Worm (Caenorhabditis elegans) whole organism, L2 larva: ENCODE results near the gene C56A3.5.

Experiments
- C34F6.9 ChIP-seq: fragments of 150-350 bp; optimal IDR thresholded peaks from 2 replicates; lab custom pipeline; 2014; ENCODE audit warnings: missing biosample characterization, missing genetic modification characterization
- F13H6.1 ChIP-seq: sonication (generic microtip); optimal IDR thresholded peaks from 2 replicates; lab custom pipeline; 2016; ENCODE audit warnings: missing genetic modification characterization, missing compliant biosample characterization
- R02D3.7 ChIP-seq: fragments of 150-350 bp; optimal IDR thresholded peaks from 2 replicates; lab custom pipeline; 2014; ENCODE audit warnings: missing biosample characterization, missing genetic modification characterization
- ZK546.5 ChIP-seq: sonication (generic microtip); optimal IDR thresholded peaks from 2 replicates; lab custom pipeline; 2017; ENCODE audit warnings: missing biosample characterization, missing genetic modification characterization
- alr-1 ChIP-seq: fragments of 150-350 bp; optimal IDR thresholded peaks from 2 replicates; lab custom pipeline; 2014; ENCODE audit warnings: missing biosample characterization, missing genetic modification characterization
- aly-2 ChIP-seq: fragments of 150-350 bp; optimal IDR thresholded peaks from 2 replicates; lab custom pipeline; 2014; ENCODE audit warnings: missing biosample characterization, missing genetic modification characterization
- crh-2 ChIP-seq: sonication (generic microtip); optimal IDR thresholded peaks from 2 replicates; lab custom pipeline; 2017; ENCODE audit warnings: missing biosample characterization, missing genetic modification characterization
- egl-27 ChIP-seq: sonication (generic microtip); optimal IDR thresholded peaks from 3 replicates; lab custom pipeline; 2017; ENCODE audit warnings: missing biosample characterization, missing genetic modification reagents, missing genetic modification characterization
- elt-1 ChIP-seq: fragments of 150-350 bp; optimal IDR thresholded peaks from 2 replicates; lab custom pipeline; 2014; ENCODE audit warnings: missing biosample characterization, missing genetic modification characterization
- elt-3 ChIP-seq: sonication (generic microtip); optimal IDR thresholded peaks from 2 replicates; lab custom pipeline; 2017; ENCODE audit warnings: missing biosample characterization, missing genetic modification characterization
- fos-1 ChIP-seq: fragments of 150-350 bp; optimal IDR thresholded peaks from 2 replicates; lab custom pipeline; 2014; ENCODE audit warnings: missing biosample characterization, missing genetic modification characterization
- gmeb-1 ChIP-seq: fragments of 150-350 bp; optimal IDR thresholded peaks from 2 replicates; lab custom pipeline; 2014; ENCODE audit warnings: missing biosample characterization, missing genetic modification characterization
- lin-39 ChIP-seq: fragments of 150-350 bp; optimal IDR thresholded peaks from 2 replicates; lab custom pipeline; 2014; ENCODE audit warnings: missing biosample characterization, missing genetic modification reagents, missing genetic modification characterization
- lsy-2 ChIP-seq, 2 experiments: fragments of 150-350 bp in 1 of 2; sonication (generic microtip) in 1 of 2; optimal IDR thresholded peaks; 2 replicates each; lab custom pipeline; 2014 to 2017; ENCODE audit warnings: missing biosample characterization in 2 of 2, missing genetic modification characterization in 2 of 2
- mab-5 ChIP-seq: fragments of 150-350 bp; optimal IDR thresholded peaks from 2 replicates; lab custom pipeline; 2014; ENCODE audit warnings: missing biosample characterization, missing genetic modification characterization
- mdl-1 ChIP-seq, 2 experiments: fragments of 150-350 bp in 1 of 2; sonication (generic microtip) in 1 of 2; optimal IDR thresholded peaks; 2 replicates each; lab custom pipeline; 2017; ENCODE audit warnings: missing biosample characterization in 2 of 2, missing genetic modification characterization in 2 of 2
- nhr-11 ChIP-seq: fragments of 150-350 bp; optimal IDR thresholded peaks from 2 replicates; lab custom pipeline; 2014; ENCODE audit warnings: missing biosample characterization, missing genetic modification characterization
- nhr-129 ChIP-seq: fragments of 150-350 bp; optimal IDR thresholded peaks from 2 replicates; lab custom pipeline; 2014; ENCODE audit warnings: missing biosample characterization, missing genetic modification characterization
- nhr-23 ChIP-seq: fragments of 150-350 bp; optimal IDR thresholded peaks from 2 replicates; lab custom pipeline; 2014; ENCODE audit warnings: missing biosample characterization, missing genetic modification reagents, missing genetic modification characterization
- nhr-237 ChIP-seq: fragments of 150-350 bp; optimal IDR thresholded peaks from 2 replicates; lab custom pipeline; 2014; ENCODE audit warnings: missing biosample characterization, missing genetic modification characterization
- nhr-77 ChIP-seq: fragments of 150-350 bp; optimal IDR thresholded peaks from 2 replicates; lab custom pipeline; 2014; ENCODE audit warnings: missing biosample characterization, missing genetic modification characterization
- peb-1 ChIP-seq: fragments of 150-350 bp; optimal IDR thresholded peaks from 2 replicates; lab custom pipeline; 2014; ENCODE audit warnings: missing biosample characterization, missing genetic modification characterization
- sma-9 ChIP-seq, 2 experiments: fragments of 150-350 bp in 1 of 2; sonication (generic microtip) in 1 of 2; optimal IDR thresholded peaks; 2 replicates each; lab custom pipeline; 2014 to 2016; ENCODE audit warnings: missing genetic modification characterization in 2 of 2, mild to moderate bottlenecking in 1 of 2, missing biosample characterization in 1 of 2, missing compliant biosample characterization in 1 of 2, missing genetic modification reagents in 1 of 2, moderate library complexity in 1 of 2
- snpc-4 ChIP-seq: fragments of 150-350 bp; optimal IDR thresholded peaks from 2 replicates; lab custom pipeline; 2014; ENCODE audit warnings: missing biosample characterization, missing genetic modification characterization
- unc-55 ChIP-seq: fragments of 150-350 bp; sonication (generic microtip); optimal IDR thresholded peaks from 3 replicates; lab custom pipeline; 2014; ENCODE audit warnings: missing biosample characterization, missing genetic modification reagents, missing genetic modification characterization
- unc-62 ChIP-seq: fragments of 150-350 bp; optimal IDR thresholded peaks from 2 replicates; lab custom pipeline; 2014; ENCODE audit warnings: missing biosample characterization, missing genetic modification reagents, missing genetic modification characterization
- zag-1 ChIP-seq: fragments of 150-350 bp; optimal IDR thresholded peaks from 2 replicates; lab custom pipeline; 2014; ENCODE audit warnings: missing biosample characterization, missing genetic modification characterization
- ztf-11 ChIP-seq: sonication (generic microtip); optimal IDR thresholded peaks from 2 replicates; lab custom pipeline; 2017; ENCODE audit warnings: missing biosample characterization, missing genetic modification characterization
- ztf-4 ChIP-seq: fragments of 150-350 bp; optimal IDR thresholded peaks from 2 replicates; lab custom pipeline; 2014; ENCODE audit warnings: missing biosample characterization, missing genetic modification characterization

C56A3.5 gene

DNA sequence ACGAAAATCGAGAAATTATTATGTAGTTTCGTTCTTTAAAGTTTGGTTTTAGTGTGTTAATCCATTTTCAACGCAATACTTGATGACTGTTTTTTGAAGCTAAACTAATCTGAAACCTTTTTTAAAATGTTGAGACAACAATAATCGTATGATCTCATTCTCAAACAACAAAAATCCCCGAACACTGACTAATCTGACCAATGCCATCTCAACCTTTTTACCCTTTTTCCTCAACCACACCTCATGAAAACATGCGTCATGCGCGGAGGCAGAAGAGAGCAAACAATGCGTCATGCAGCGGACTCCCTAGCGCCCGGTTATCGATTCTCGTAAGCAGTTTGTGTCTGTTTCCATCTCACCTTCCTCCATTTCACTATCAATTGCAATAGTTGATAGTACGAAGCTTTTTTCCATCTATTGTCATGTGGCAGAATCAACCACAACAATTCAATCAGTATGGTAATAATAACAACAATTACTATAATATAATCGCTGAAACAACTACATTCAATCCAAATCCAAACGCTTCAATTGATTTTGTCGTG, 20.0 kb downstream of the C56A3.5 start, which contains the start of gene C50B8.4:
Gene C50B8.4 (plus strand): TSS at position 299 of the 545 bp plus-strand sequence.
- TF ChIP-seq elt-1 (tag; lab: Kevin White, UChicago) (no peak), fos-1 (tag; lab: Kevin White, UChicago) (peak; percentile 86), aly-2 (tag; lab: Kevin White, UChicago) (no peak), ztf-4 (tag; lab: Kevin White, UChicago) (no peak)

DNA sequence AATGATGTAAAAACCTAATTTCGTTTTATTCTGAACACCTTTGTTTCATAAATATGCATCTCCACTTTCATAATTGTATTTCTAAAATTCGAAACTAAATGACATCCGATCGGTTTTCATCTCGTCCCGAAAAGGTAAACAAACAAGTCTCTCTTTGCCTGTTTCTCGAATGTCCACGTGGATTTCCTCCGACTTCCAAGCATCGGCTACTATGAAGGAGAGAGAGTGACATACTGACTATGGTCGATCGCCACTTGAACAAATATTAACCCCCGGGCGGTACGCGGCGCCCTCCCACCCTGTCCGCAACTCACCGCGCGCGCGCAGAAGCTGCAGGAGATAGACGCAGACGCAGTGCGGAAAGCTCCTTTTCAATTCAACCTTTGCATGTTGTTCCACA, 24.1 kb downstream of the C56A3.5 start:
- TF ChIP-seq nhr-129 (tag; lab: Kevin White, UChicago) (no peak), nhr-237 (tag; lab: Kevin White, UChicago) (no peak), lin-39 (tag; lab: Kevin White, UChicago) (no peak), snpc-4 (tag; lab: Kevin White, UChicago) (no peak), nhr-11 (no peak), elt-3 (tag; lab: Kevin White, UChicago) (no peak), nhr-77 (tag; lab: Kevin White, UChicago) (no peak), aly-2 (tag; lab: Kevin White, UChicago) (no peak), C34F6.9 (tag; lab: Kevin White, UChicago) (no peak), ztf-11 (tag; lab: Kevin White, UChicago) (no peak)

DNA sequence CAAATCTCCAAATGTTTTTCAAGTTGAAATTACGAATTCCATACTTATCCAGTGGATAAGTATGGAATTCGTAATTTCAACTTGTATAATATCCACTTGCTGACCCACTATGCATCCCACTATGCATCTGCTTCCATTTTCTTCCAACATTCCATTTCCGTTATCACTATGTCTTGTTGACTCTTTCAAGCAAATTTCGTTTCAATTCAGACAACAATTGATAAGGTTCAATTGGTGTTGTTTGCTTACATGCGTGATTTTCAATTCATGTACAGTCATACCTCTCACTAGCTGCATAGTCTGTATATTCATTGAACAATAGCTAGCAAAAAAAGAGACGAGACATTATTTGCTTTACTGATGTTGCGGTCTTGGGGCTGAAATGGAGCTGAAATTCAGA, 25.1 kb downstream of the C56A3.5 start:
- peak; percentile 28 for TF ChIP-seq sma-9 (GFP tag; optimal IDR thresholded peaks at IDR 0.05; lab: Kevin White, UChicago)
- no peak for TF ChIP-seq sma-9 (tag; optimal IDR thresholded peaks at IDR 0.05; lab: Kevin White, UChicago)
- TF ChIP-seq gmeb-1 (tag; lab: Kevin White, UChicago) = peak; percentile 7
- no peak for TF ChIP-seq nhr-237 (tag; lab: Kevin White, UChicago)
- no peak for TF ChIP-seq elt-3 (tag; lab: Kevin White, UChicago)
- TF ChIP-seq alr-1 = no peak
- TF ChIP-seq fos-1 (tag; lab: Kevin White, UChicago) = peak; percentile 93

DNA sequence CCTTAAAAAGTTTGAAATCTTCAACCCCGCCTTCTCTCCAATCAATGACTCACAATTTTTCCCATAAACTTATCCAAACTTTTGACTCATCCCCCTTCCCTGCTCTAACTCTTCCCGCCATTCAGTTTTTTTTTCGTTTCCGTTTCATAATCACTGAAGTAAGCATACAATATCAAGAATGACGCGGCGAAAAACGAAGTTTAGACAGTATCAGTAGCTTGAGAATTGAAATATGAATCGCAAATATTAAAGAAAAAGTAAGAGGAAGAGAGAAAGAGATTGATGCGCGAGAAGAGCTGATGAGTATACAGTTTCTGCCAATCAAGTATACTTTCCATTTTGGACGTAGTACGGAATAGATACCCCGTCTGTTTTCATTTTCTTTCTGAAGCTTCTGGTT, 25.7 kb downstream of the C56A3.5 start:
- no peak for TF ChIP-seq lin-39 (tag; lab: Kevin White, UChicago)
- TF ChIP-seq zag-1 (tag; lab: Kevin White, UChicago) = no peak
- TF ChIP-seq alr-1 = no peak
- peak; percentile 88 for TF ChIP-seq fos-1 (tag; lab: Kevin White, UChicago)

- TF ChIP-seq peb-1 (tag; lab: Kevin White, UChicago) (no peak), fos-1 (tag; lab: Kevin White, UChicago) (peak; percentile 60), ztf-4 (tag; lab: Kevin White, UChicago) (no peak), unc-55 (GFP tag; lab: Kevin White, UChicago) (no peak), ztf-11 (tag; lab: Kevin White, UChicago) (no peak), crh-2 (no peak)
Observed at ce11 chrV:13578637-13579036, 26.9 kb downstream of the C56A3.5 start, which contains the start of gene C50B8.6. C50B8.6 (plus strand) TSS chrV:13578972.

DNA sequence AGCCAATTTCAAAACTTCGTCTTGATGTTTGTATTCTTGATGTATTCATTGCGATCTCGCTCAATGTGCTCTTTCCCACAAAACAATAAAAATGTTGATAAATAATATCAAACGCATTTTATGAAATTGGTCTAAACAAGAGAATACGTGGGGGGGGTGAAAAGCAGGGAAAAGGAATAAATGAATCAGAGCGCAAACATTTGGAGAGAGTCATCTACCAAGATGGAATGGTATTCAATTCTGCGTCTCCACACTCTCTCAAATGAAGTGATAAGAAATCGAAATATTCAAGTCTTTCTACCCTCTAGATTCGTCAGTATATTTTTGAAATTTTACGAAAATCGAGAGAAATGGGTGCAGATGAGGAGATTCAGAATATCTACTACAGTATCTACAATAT, 28.9 kb downstream of the C56A3.5 start, which contains the start of gene C50B8.5:
Gene C50B8.5 (plus strand): TSS at position 273 of the 400 bp plus-strand sequence.
- no peak for TF ChIP-seq mab-5 (tag; lab: Kevin White, UChicago)
- peak; percentile 74 for TF ChIP-seq fos-1 (tag; lab: Kevin White, UChicago)
- TF ChIP-seq F13H6.1 = peak; percentile 15
- TF ChIP-seq nhr-237 (tag; lab: Kevin White, UChicago) = no peak
- TF ChIP-seq zag-1 (tag; lab: Kevin White, UChicago) = no peak
- no peak for TF ChIP-seq ztf-4 (tag; lab: Kevin White, UChicago)
- no peak for TF ChIP-seq nhr-11
- TF ChIP-seq lsy-2 (tag; optimal IDR thresholded peaks at IDR 0.05; lab: Kevin White, UChicago) = no peak
- no peak for TF ChIP-seq unc-62 (GFP tag; lab: Kevin White, UChicago)

DNA sequence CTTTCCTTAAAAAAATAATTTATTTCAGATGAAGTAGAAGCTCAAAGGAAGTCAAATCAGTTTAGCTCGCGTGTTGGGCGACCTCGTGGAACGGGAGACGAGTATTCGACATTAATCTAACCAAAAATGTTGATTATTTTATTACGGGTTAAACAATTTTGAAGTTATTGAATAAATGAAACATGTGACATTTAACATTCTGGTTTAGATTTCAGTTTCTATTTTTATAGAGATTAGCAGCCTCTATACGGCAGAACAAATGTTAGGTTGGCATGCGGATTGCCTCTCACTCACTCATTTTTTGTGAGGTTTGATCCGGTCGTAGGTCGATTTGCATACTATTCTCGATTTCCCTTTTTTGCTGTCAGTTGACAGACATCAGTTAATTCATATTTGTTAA, 32.7 kb downstream of the C56A3.5 start, which contains the start of gene F53F4.1:
Gene F53F4.1 (plus strand): TSS at position 301 of the 400 bp plus-strand sequence.
- TF ChIP-seq R02D3.7 = no peak
- no peak for TF ChIP-seq mdl-1 (tag; optimal IDR thresholded peaks at IDR 0.05; lab: Kevin White, UChicago)
- no peak for TF ChIP-seq unc-55 (GFP tag; lab: Kevin White, UChicago)
- TF ChIP-seq nhr-23 (tag; lab: Kevin White, UChicago) = no peak
- TF ChIP-seq nhr-77 (tag; lab: Kevin White, UChicago) = no peak
- TF ChIP-seq ZK546.5 (tag; lab: Kevin White, UChicago) = no peak
- TF ChIP-seq egl-27 = no peak
